In genomic region chr3R:11694311-11695305, dm6 we compare ENCODE assay signal across 1 fruit fly cellular context.
TF ChIP-seq lines count a peak whose summit lies in the region.

Fer3 (minus strand) TSS chr3R:11694311.

TF ChIP-seq in whole organism, embryonic, 481 proteins besides CTCF, POLR2A, EP300 and RAD21 (continued from another document):
- TF ChIP-seq ttk (GFP tag; IDR thresholded peaks at IDR 0.05; lab: Robert Waterston, UW) (no peak), Atf3 (GFP tag; optimal IDR thresholded peaks at IDR 0.05; lab: Kevin White, UChicago) (no peak), zf30C (GFP tag; optimal IDR thresholded peaks at IDR 0.05; lab: Kevin White, UChicago) (no peak), D (optimal IDR thresholded peaks at IDR 0.05; lab: Kevin White, UChicago) (peak; percentile 1), D (GFP tag; optimal IDR thresholded peaks at IDR 0.05; lab: Kevin White, UChicago) (no peak), CG11723 (GFP tag; optimal IDR thresholded peaks at IDR 0.05; lab: Kevin White, UChicago) (no peak), Dek (tag; optimal IDR thresholded peaks at IDR 0.05; lab: Kevin White, UChicago) (peak; percentile 13), Dbx (GFP tag; IDR thresholded peaks at IDR 0.05; lab: Robert Waterston, UW) (no peak), lilli (GFP tag; optimal IDR thresholded peaks at IDR 0.05; lab: Kevin White, UChicago) (no peak), Nf-YC (tag; optimal IDR thresholded peaks at IDR 0.05; lab: Kevin White, UChicago) (peak; percentile 93), crp (GFP tag; optimal IDR thresholded peaks at IDR 0.05; lab: Kevin White, UChicago) (no peak), CG10366 (GFP tag; IDR thresholded peaks at IDR 0.05; lab: Robert Waterston, UW) (no peak), Myb (GFP tag; optimal IDR thresholded peaks at IDR 0.05; lab: Kevin White, UChicago) (no peak), CG7556 (GFP tag; optimal IDR thresholded peaks at IDR 0.05; lab: Kevin White, UChicago) (peak; percentile 2), CG2678 (tag; optimal IDR thresholded peaks at IDR 0.05; lab: Kevin White, UChicago) (no peak), Sox102F (GFP tag; optimal IDR thresholded peaks at IDR 0.05; lab: Kevin White, UChicago) (peak; percentile 15), Atf6 (GFP tag; IDR thresholded peaks at IDR 0.05; lab: Robert Waterston, UW) (peak; percentile 38; the same call in 1 of the 2 replicates), gcm (GFP tag; optimal IDR thresholded peaks at IDR 0.05; lab: Kevin White, UChicago) (no peak), Rfx (GFP tag; IDR thresholded peaks at IDR 0.05; lab: Robert Waterston, UW) (no peak), CG7271 (tag; optimal IDR thresholded peaks at IDR 0.05; lab: Kevin White, UChicago) (no peak), CG1603 (tag; optimal IDR thresholded peaks at IDR 0.05; lab: Kevin White, UChicago) (no peak), Blimp-1 (GFP tag; optimal IDR thresholded peaks at IDR 0.05; lab: Kevin White, UChicago) (no peak), Trl (optimal IDR thresholded peaks at IDR 0.05; lab: Kevin White, UChicago) (peak in 1 of 2 experiments; percentile 21), Trl (GFP tag; optimal IDR thresholded peaks at IDR 0.05; lab: Kevin White, UChicago) (no peak), CG17829 (tag; optimal IDR thresholded peaks at IDR 0.05; lab: Kevin White, UChicago) (no peak), pros (GFP tag; optimal IDR thresholded peaks at IDR 0.05; lab: Kevin White, UChicago) (no peak), br (optimal IDR thresholded peaks at IDR 0.05; lab: Kevin White, UChicago) (no peak), Hmr (GFP tag; optimal IDR thresholded peaks at IDR 0.05; lab: Kevin White, UChicago) (peak; percentile 28), CG6791 (GFP tag; IDR thresholded peaks at IDR 0.05; lab: Robert Waterston, UW; ENCODE audit: partially characterized antibody) (peak; percentile 36; the same call in 1 of the 3 replicates), CG8924 (tag; optimal IDR thresholded peaks at IDR 0.05; lab: Kevin White, UChicago) (peak; percentile 12), unpg (GFP tag; optimal IDR thresholded peaks at IDR 0.05; lab: Kevin White, UChicago) (no peak), Dfd (GFP tag; optimal IDR thresholded peaks at IDR 0.05; lab: Kevin White, UChicago) (no peak), p53 (GFP tag; optimal IDR thresholded peaks at IDR 0.05; lab: Kevin White, UChicago) (no peak), hth (optimal IDR thresholded peaks at IDR 0.05; lab: Kevin White, UChicago) (no peak), insv (GFP tag; optimal IDR thresholded peaks at IDR 0.05; lab: Kevin White, UChicago) (peak; percentile 71 to 96), stwl (tag; optimal IDR thresholded peaks at IDR 0.05; lab: Kevin White, UChicago) (no peak), CoRest (tag; optimal IDR thresholded peaks at IDR 0.05; lab: Kevin White, UChicago) (peak; percentile 5), Med (GFP tag; lab: Kevin White, UChicago) (peak; percentile 1), Eip74EF (GFP tag; optimal IDR thresholded peaks at IDR 0.05; lab: Kevin White, UChicago) (no peak), esg (GFP tag; conservative IDR thresholded peaks at IDR 0.05; lab: Robert Waterston, UW) (no peak), Nf-YB (GFP tag; optimal IDR thresholded peaks at IDR 0.05; lab: Kevin White, UChicago) (peak; percentile 92), Hey (tag; optimal IDR thresholded peaks at IDR 0.05; lab: Kevin White, UChicago) (no peak), CG13287 (GFP tag; IDR thresholded peaks at IDR 0.05; lab: Robert Waterston, UW; ENCODE audit: partially characterized antibody) (no peak), ham (GFP tag; IDR thresholded peaks at IDR 0.05; lab: Robert Waterston, UW) (no peak), Abd-B (GFP tag; optimal IDR thresholded peaks at IDR 0.05; lab: Kevin White, UChicago) (no peak), Poxn (GFP tag; IDR thresholded peaks at IDR 0.05; lab: Robert Waterston, UW) (no peak), fd102C (GFP tag; optimal IDR thresholded peaks at IDR 0.05; lab: Kevin White, UChicago) (no peak), vnd (GFP tag; IDR thresholded peaks at IDR 0.05; lab: Robert Waterston, UW; ENCODE audit: partially characterized antibody) (no peak), cas (GFP tag; IDR thresholded peaks at IDR 0.05; lab: Robert Waterston, UW) (no peak), hkb (optimal IDR thresholded peaks at IDR 0.05; lab: Kevin White, UChicago) (no peak), hkb (GFP tag; IDR thresholded peaks at IDR 0.05; lab: Robert Waterston, UW) (no peak), lab (GFP tag; optimal IDR thresholded peaks at IDR 0.05; lab: Kevin White, UChicago) (peak; percentile 9), chif (GFP tag; optimal IDR thresholded peaks at IDR 0.05; lab: Kevin White, UChicago) (no peak), CG1024 (GFP tag; IDR thresholded peaks at IDR 0.05; lab: Robert Waterston, UW) (no peak), vfl (GFP tag; optimal IDR thresholded peaks at IDR 0.05; lab: Kevin White, UChicago) (no peak), row (GFP tag; IDR thresholded peaks at IDR 0.05; lab: Robert Waterston, UW) (peak; percentile 22; the same call in 1 of the 3 replicates), CG14965 (GFP tag; optimal IDR thresholded peaks at IDR 0.05; lab: Kevin White, UChicago; ENCODE audit: borderline replicate concordance) (no peak), Hr51 (GFP tag; optimal IDR thresholded peaks at IDR 0.05; lab: Kevin White, UChicago) (peak in 1 of 2 experiments; percentile 30), dimm (GFP tag; IDR thresholded peaks at IDR 0.05; lab: Robert Waterston, UW) (no peak), CG3163 (GFP tag; optimal IDR thresholded peaks at IDR 0.05; lab: Kevin White, UChicago) (peak; percentile 90), cwo (GFP tag; optimal IDR thresholded peaks at IDR 0.05; lab: Kevin White, UChicago) (no peak), Xrp1 (GFP tag; IDR thresholded peaks at IDR 0.05; lab: Robert Waterston, UW) (no peak), CG2129 (GFP tag; IDR thresholded peaks at IDR 0.05; lab: Robert Waterston, UW; ENCODE audit: partially characterized antibody) (no peak), CG32532 (GFP tag; IDR thresholded peaks at IDR 0.05; lab: Robert Waterston, UW) (no peak), Dip3 (GFP tag; optimal IDR thresholded peaks at IDR 0.05; lab: Kevin White, UChicago) (no peak), CG12155 (GFP tag; optimal IDR thresholded peaks at IDR 0.05; lab: Kevin White, UChicago) (no peak), CG10462 (GFP tag; optimal IDR thresholded peaks at IDR 0.05; lab: Kevin White, UChicago) (no peak), CG4282 (GFP tag; optimal IDR thresholded peaks at IDR 0.05; lab: Kevin White, UChicago) (no peak), ewg (GFP tag; optimal IDR thresholded peaks at IDR 0.05; lab: Kevin White, UChicago) (peak; percentile 40), lola (GFP tag; optimal IDR thresholded peaks at IDR 0.05; lab: Kevin White, UChicago) (no peak), slbo (GFP tag; IDR thresholded peaks at IDR 0.05; lab: Robert Waterston, UW) (no peak), Dref (GFP tag; IDR thresholded peaks at IDR 0.05; lab: Robert Waterston, UW) (no peak), tup (GFP tag; optimal IDR thresholded peaks at IDR 0.05; lab: Kevin White, UChicago) (no peak), usp (GFP tag; optimal IDR thresholded peaks at IDR 0.05; lab: Kevin White, UChicago) (no peak), nerfin-1 (tag; optimal IDR thresholded peaks at IDR 0.05; lab: Kevin White, UChicago) (peak; percentile 40), CG12391 (tag; optimal IDR thresholded peaks at IDR 0.05; lab: Kevin White, UChicago) (peak; percentile 39), pita (GFP tag; optimal IDR thresholded peaks at IDR 0.05; lab: Kevin White, UChicago) (peak; percentile 77), lov (optimal IDR thresholded peaks at IDR 0.05; lab: Kevin White, UChicago) (no peak), lov (GFP tag; IDR thresholded peaks at IDR 0.05; lab: Robert Waterston, UW) (no peak), Lpt (GFP tag; optimal IDR thresholded peaks at IDR 0.05; lab: Kevin White, UChicago) (no peak), CG12104 (GFP tag; optimal IDR thresholded peaks at IDR 0.05; lab: Kevin White, UChicago) (no peak), grau (tag; optimal IDR thresholded peaks at IDR 0.05; lab: Kevin White, UChicago) (no peak), CG4424 (GFP tag; optimal IDR thresholded peaks at IDR 0.05; lab: Kevin White, UChicago) (no peak), Hsf (GFP tag; optimal IDR thresholded peaks at IDR 0.05; lab: Kevin White, UChicago) (no peak), CG4820 (GFP tag; optimal IDR thresholded peaks at IDR 0.05; lab: Kevin White, UChicago) (no peak), Lhr (GFP tag; optimal IDR thresholded peaks at IDR 0.05; lab: Kevin White, UChicago) (no peak), Optix (GFP tag; IDR thresholded peaks at IDR 0.05; lab: Robert Waterston, UW) (no peak), Taf1 (GFP tag; IDR thresholded peaks at IDR 0.05; lab: Robert Waterston, UW) (no peak), Fer1 (GFP tag; optimal IDR thresholded peaks at IDR 0.05; lab: Kevin White, UChicago) (no peak), CG5953 (GFP tag; IDR thresholded peaks at IDR 0.05; lab: Robert Waterston, UW) (no peak), sd (tag; optimal IDR thresholded peaks at IDR 0.05; lab: Kevin White, UChicago) (peak; percentile 40), tll (GFP tag; optimal IDR thresholded peaks at IDR 0.05; lab: Kevin White, UChicago) (peak in 1 of 2 experiments; percentile 26), CG31441 (GFP tag; IDR thresholded peaks at IDR 0.05; lab: Robert Waterston, UW) (no peak), CG14050 (GFP tag; IDR thresholded peaks at IDR 0.05; lab: Robert Waterston, UW) (no peak), Scr (GFP tag; IDR thresholded peaks at IDR 0.05; lab: Robert Waterston, UW; ENCODE audit: partially characterized antibody) (no peak), scrt (GFP tag; optimal IDR thresholded peaks at IDR 0.05; lab: Kevin White, UChicago) (peak; percentile 93), zen (tag; optimal IDR thresholded peaks at IDR 0.05; lab: Kevin White, UChicago) (no peak), Six4 (GFP tag; optimal IDR thresholded peaks at IDR 0.05; lab: Kevin White, UChicago) (no peak), CG2889 (GFP tag; IDR thresholded peaks at IDR 0.05; lab: Robert Waterston, UW) (no peak), Elba2 (GFP tag; optimal IDR thresholded peaks at IDR 0.05; lab: Kevin White, UChicago) (peak; percentile 98), CG18764 (GFP tag; optimal IDR thresholded peaks at IDR 0.05; lab: Kevin White, UChicago) (no peak), CG9437 (GFP tag; optimal IDR thresholded peaks at IDR 0.05; lab: Kevin White, UChicago) (no peak), tin (GFP tag; optimal IDR thresholded peaks at IDR 0.05; lab: Kevin White, UChicago) (no peak), BEAF-32 (GFP tag; optimal IDR thresholded peaks at IDR 0.05; lab: Kevin White, UChicago) (no peak), shn (GFP tag; optimal IDR thresholded peaks at IDR 0.05; lab: Kevin White, UChicago) (no peak), toy (GFP tag; IDR thresholded peaks at IDR 0.05; lab: Robert Waterston, UW) (no peak), Hr3 (GFP tag; optimal IDR thresholded peaks at IDR 0.05; lab: Kevin White, UChicago) (no peak), CG10147 (GFP tag; optimal IDR thresholded peaks at IDR 0.05; lab: Kevin White, UChicago) (no peak), en (GFP tag; optimal IDR thresholded peaks at IDR 0.05; lab: Kevin White, UChicago) (no peak), CG8765 (GFP tag; IDR thresholded peaks at IDR 0.05; lab: Robert Waterston, UW) (no peak), BtbVII (GFP tag; optimal IDR thresholded peaks at IDR 0.05; lab: Kevin White, UChicago) (no peak), CG15514 (GFP tag; optimal IDR thresholded peaks at IDR 0.05; lab: Kevin White, UChicago) (peak; percentile 13), MESR4 (GFP tag; optimal IDR thresholded peaks at IDR 0.05; lab: Kevin White, UChicago) (no peak), CG5245 (GFP tag; optimal IDR thresholded peaks at IDR 0.05; lab: Kevin White, UChicago) (no peak), CG11504 (tag; optimal IDR thresholded peaks at IDR 0.05; lab: Kevin White, UChicago) (peak; percentile 31), HHEX (GFP tag; optimal IDR thresholded peaks at IDR 0.05; lab: Kevin White, UChicago) (no peak), rib (GFP tag; IDR thresholded peaks at IDR 0.05; lab: Robert Waterston, UW) (no peak), CG17612 (GFP tag; IDR thresholded peaks at IDR 0.05; lab: Robert Waterston, UW) (no peak), CG17361 (GFP tag; IDR thresholded peaks at IDR 0.05; lab: Robert Waterston, UW) (no peak), CG1602 (GFP tag; optimal IDR thresholded peaks at IDR 0.05; lab: Kevin White, UChicago) (no peak), gcm2 (GFP tag; optimal IDR thresholded peaks at IDR 0.05; lab: Kevin White, UChicago) (no peak), da (GFP tag; optimal IDR thresholded peaks at IDR 0.05; lab: Kevin White, UChicago) (no peak), pzg (GFP tag; optimal IDR thresholded peaks at IDR 0.05; lab: Kevin White, UChicago) (no peak), Drgx (GFP tag; IDR thresholded peaks at IDR 0.05; lab: Robert Waterston, UW) (no peak)
TF ChIP-seq in whole organism, embryonic: peak in this region for 31.
